Worm (Caenorhabditis elegans) whole organism, L1 larva: Measurements from ENCODE around the gene sna-2.

Source experiments
- C04F5.9 ChIP-seq: sonication (generic microtip); optimal IDR thresholded peaks from 2 replicates; lab custom pipeline; 2016; ENCODE audit warnings: missing genetic modification characterization, missing compliant biosample characterization
- C34B4.2 ChIP-seq: sonication (generic microtip); optimal IDR thresholded peaks from 2 replicates; lab custom pipeline; 2017; ENCODE audit warnings: mild to moderate bottlenecking, missing genetic modification characterization, missing compliant biosample characterization
- aha-1 ChIP-seq: fragments of 150-350 bp; optimal IDR thresholded peaks from 2 replicates; lab custom pipeline; 2014; ENCODE audit warnings: missing biosample characterization, missing genetic modification characterization
- ceh-82 ChIP-seq, 3 experiments: fragments of 150-350 bp in 1 of 3; sonication (generic microtip) in 2 of 3; optimal IDR thresholded peaks; 2 replicates each; lab custom pipeline; 2014 to 2017; ENCODE audit warnings: missing biosample characterization in 3 of 3, missing genetic modification characterization in 3 of 3
- ceh-90 ChIP-seq: sonication (generic microtip); optimal IDR thresholded peaks from 2 replicates; lab custom pipeline; 2016; ENCODE audit warnings: missing genetic modification characterization, missing compliant biosample characterization
- dsc-1 ChIP-seq: sonication (generic microtip); optimal IDR thresholded peaks from 2 replicates; lab custom pipeline; 2016; ENCODE audit warnings: mild to moderate bottlenecking, missing genetic modification characterization, missing compliant biosample characterization
- efl-3 ChIP-seq: fragments of 200-800 bp; sonication (Bioruptor generic); optimal IDR thresholded peaks from 2 replicates; lab custom pipeline; 2018; ENCODE audit warnings: mild to moderate bottlenecking, missing genetic modification characterization, missing compliant biosample characterization
- elt-3 ChIP-seq, 6 experiments: fragments of 150-350 bp in 1 of 6; sonication (generic microtip); optimal IDR thresholded peaks; 2 replicates each; lab custom pipeline; 2017 to 2018; ENCODE audit warnings: missing biosample characterization in 6 of 6, missing genetic modification characterization in 6 of 6, inconsistent platforms in 1 of 6
- fkh-10 ChIP-seq: sonication (generic microtip); optimal IDR thresholded peaks from 2 replicates; lab custom pipeline; 2017; ENCODE audit warnings: missing biosample characterization, missing genetic modification reagents, missing genetic modification characterization
- fkh-8 ChIP-seq: sonication (generic microtip); optimal IDR thresholded peaks from 2 replicates; lab custom pipeline; 2016; ENCODE audit warnings: mild to moderate bottlenecking, missing genetic modification characterization, missing compliant biosample characterization
- fos-1 ChIP-seq: fragments of 150-350 bp; optimal IDR thresholded peaks from 2 replicates; lab custom pipeline; 2014; ENCODE audit warnings: missing biosample characterization, missing genetic modification characterization
- hlh-4 ChIP-seq: sonication (generic microtip); optimal IDR thresholded peaks from 2 replicates; lab custom pipeline; 2016; ENCODE audit warnings: mild to moderate bottlenecking, missing genetic modification characterization, missing compliant biosample characterization
- hpl-2 ChIP-seq: fragments of 150-350 bp; optimal IDR thresholded peaks from 2 replicates; lab custom pipeline; 2014; ENCODE audit warnings: missing biosample characterization, missing genetic modification reagents, missing genetic modification characterization
- irx-1 ChIP-seq: sonication (generic microtip); optimal IDR thresholded peaks from 2 replicates; lab custom pipeline; 2016; ENCODE audit warnings: missing genetic modification characterization, missing compliant biosample characterization
- isw-1 ChIP-seq: fragments of 200-800 bp; sonication (Bioruptor generic); IDR thresholded peaks from 2 replicates; pipeline ENCODE4 v1.3.6; 2022; ENCODE audit warnings: missing genetic modification characterization, missing compliant biosample characterization
- jun-1 ChIP-seq: fragments of 150-350 bp; optimal IDR thresholded peaks from 2 replicates; lab custom pipeline; 2014; ENCODE audit warnings: missing biosample characterization, missing genetic modification reagents, missing genetic modification characterization
- lin-15B ChIP-seq: fragments of 150-350 bp; sonication (generic microtip); optimal IDR thresholded peaks from 3 replicates; lab custom pipeline; 2014; ENCODE audit warnings: missing biosample characterization, missing genetic modification characterization
- lin-35 ChIP-seq, 2 experiments: fragments of 150-350 bp; optimal IDR thresholded peaks; 2 replicates each; lab custom pipeline; 2014; ENCODE audit warnings: missing biosample characterization in 2 of 2, missing genetic modification characterization in 2 of 2, missing genetic modification reagents in 2 of 2
- lir-3 ChIP-seq: sonication (generic microtip); optimal IDR thresholded peaks from 2 replicates; lab custom pipeline; 2016; ENCODE audit warnings: mild to moderate bottlenecking, missing genetic modification characterization, moderate library complexity, missing compliant biosample characterization; ENCODE audit not compliant: poor library complexity
- lsy-2 ChIP-seq, 2 experiments: fragments of 150-350 bp; optimal IDR thresholded peaks; 2 replicates each; lab custom pipeline; 2014; ENCODE audit warnings: missing biosample characterization in 2 of 2, missing genetic modification characterization in 2 of 2
- mdl-1 ChIP-seq, 2 experiments: fragments of 150-350 bp; optimal IDR thresholded peaks; 2 replicates each; lab custom pipeline; 2014 to 2017; ENCODE audit warnings: missing biosample characterization in 2 of 2, missing genetic modification characterization in 2 of 2, inconsistent platforms in 1 of 2
- nhr-12 ChIP-seq: sonication (generic microtip); optimal IDR thresholded peaks from 2 replicates; lab custom pipeline; 2017; ENCODE audit warnings: missing biosample characterization, missing genetic modification characterization
- nhr-19 ChIP-seq: fragments of 200-800 bp; sonication (Bioruptor generic); conservative IDR thresholded peaks from 2 replicates; pipeline ENCODE4 v1.3.6; 2022; ENCODE audit warnings: missing genetic modification characterization, missing compliant biosample characterization
- nhr-237 ChIP-seq: fragments of 150-350 bp; optimal IDR thresholded peaks from 2 replicates; lab custom pipeline; 2014; ENCODE audit warnings: missing biosample characterization, missing genetic modification characterization
- nhr-28 ChIP-seq: fragments of 150-350 bp; optimal IDR thresholded peaks from 2 replicates; lab custom pipeline; 2014; ENCODE audit warnings: missing biosample characterization, missing genetic modification characterization
- nhr-71 ChIP-seq: sonication (generic microtip); optimal IDR thresholded peaks from 2 replicates; lab custom pipeline; 2016; ENCODE audit warnings: mild to moderate bottlenecking, missing genetic modification characterization, moderate library complexity, missing compliant biosample characterization
- nhr-77 ChIP-seq: fragments of 150-350 bp; optimal IDR thresholded peaks from 2 replicates; lab custom pipeline; 2014; ENCODE audit warnings: missing biosample characterization, missing genetic modification characterization
- nhr-90 ChIP-seq: sonication (generic microtip); optimal IDR thresholded peaks from 2 replicates; lab custom pipeline; 2016; ENCODE audit warnings: mild to moderate bottlenecking, missing genetic modification characterization, missing compliant biosample characterization; ENCODE audit not compliant: poor library complexity
- pax-3 ChIP-seq: fragments of 200-800 bp; sonication (Bioruptor generic); optimal IDR thresholded peaks from 2 replicates; lab custom pipeline; 2018; ENCODE audit warnings: mild to moderate bottlenecking, missing genetic modification characterization, moderate library complexity, missing compliant biosample characterization
- skn-1 ChIP-seq: fragments of 150-350 bp; optimal IDR thresholded peaks from 2 replicates; lab custom pipeline; 2014; ENCODE audit warnings: missing biosample characterization, missing genetic modification characterization
- sup-37 ChIP-seq: fragments of 200-800 bp; sonication (Bioruptor generic); optimal IDR thresholded peaks from 2 replicates; lab custom pipeline; 2018; ENCODE audit warnings: mild to moderate bottlenecking, missing genetic modification characterization, missing compliant biosample characterization
- swsn-7 ChIP-seq: sonication (generic microtip); optimal IDR thresholded peaks from 2 replicates; lab custom pipeline; 2016; ENCODE audit warnings: missing genetic modification characterization, missing compliant biosample characterization
- tbx-2 ChIP-seq: sonication (generic microtip); optimal IDR thresholded peaks from 2 replicates; lab custom pipeline; 2016; ENCODE audit warnings: missing genetic modification characterization, missing compliant biosample characterization
- unc-62 ChIP-seq: fragments of 150-350 bp; optimal IDR thresholded peaks from 2 replicates; lab custom pipeline; 2014; ENCODE audit warnings: missing biosample characterization, missing genetic modification reagents, missing genetic modification characterization
- unc-98 ChIP-seq: fragments of 200-800 bp; sonication (Bioruptor generic); IDR thresholded peaks from 2 replicates; pipeline ENCODE4 v1.3.6; 2022; ENCODE audit warnings: missing genetic modification characterization, missing compliant biosample characterization
- vab-15 ChIP-seq: sonication (generic microtip); optimal IDR thresholded peaks from 2 replicates; lab custom pipeline; 2017; ENCODE audit warnings: missing genotype, mild to moderate bottlenecking, missing genetic modification characterization, missing compliant biosample characterization
- ztf-11 ChIP-seq, 2 experiments: sonication (generic microtip); optimal IDR thresholded peaks; 2 replicates each; lab custom pipeline; 2016 to 2017; ENCODE audit warnings: missing genetic modification characterization in 2 of 2, missing biosample characterization in 1 of 2, missing compliant biosample characterization in 1 of 2

The sna-2 gene

ce11 chrIV:9746762-9747161 lies 30.7 kb downstream of the sna-2 start, which contains the start of gene C28D4.5:
Gene C28D4.5 (minus strand): TSS chrIV:9746862.
- TF ChIP-seq pax-3 (tag; lab: Kevin White, UChicago): no peak
- no peak for TF ChIP-seq ceh-82 (tag; optimal IDR thresholded peaks at IDR 0.05; lab: Kevin White, UChicago)
- TF ChIP-seq hpl-2 (GFP tag; lab: Kevin White, UChicago): no peak
- TF ChIP-seq jun-1 (tag; lab: Kevin White, UChicago): no peak
- no peak for TF ChIP-seq vab-15 (tag; lab: Kevin White, UChicago)
- no peak for TF ChIP-seq fkh-8 (tag; lab: Kevin White, UChicago)
- TF ChIP-seq ztf-11 (tag; optimal IDR thresholded peaks at IDR 0.05; lab: Kevin White, UChicago): no peak
- no peak for TF ChIP-seq lin-35 (GFP tag; optimal IDR thresholded peaks at IDR 0.05; lab: Kevin White, UChicago)
- TF ChIP-seq nhr-90: no peak
- no peak for TF ChIP-seq irx-1
- TF ChIP-seq mdl-1 (tag; optimal IDR thresholded peaks at IDR 0.05; lab: Kevin White, UChicago): no peak
- no peak for TF ChIP-seq efl-3 (GFP tag; lab: Kevin White, UChicago)
- TF ChIP-seq lsy-2 (tag; optimal IDR thresholded peaks at IDR 0.05; lab: Kevin White, UChicago): no peak

DNA sequence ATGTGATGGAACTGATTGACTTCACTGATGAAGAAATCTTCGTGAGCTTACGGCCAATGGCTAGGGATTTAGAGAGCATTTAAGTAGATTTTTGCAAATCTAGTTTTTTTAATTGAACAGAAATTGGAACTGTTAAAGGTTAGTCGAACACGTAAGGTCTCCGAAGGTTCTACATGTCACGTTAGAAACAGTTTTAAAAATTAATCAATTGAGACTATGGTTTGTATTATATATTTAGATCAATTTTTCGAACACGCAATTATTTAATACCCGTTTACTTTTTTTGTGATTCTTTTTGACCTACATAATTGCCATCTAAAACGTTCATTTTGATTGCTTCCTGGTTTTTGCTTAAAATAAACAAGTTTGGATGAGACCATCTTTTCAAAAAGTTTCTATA lies 32.5 kb downstream of the sna-2 start, which contains the start of gene C28D4.4:
Gene C28D4.4, minus strand, starts transcription at position 101 of the 400 bp plus-strand sequence.
- TF ChIP-seq hlh-4 (tag; lab: Kevin White, UChicago): no peak
- no peak for TF ChIP-seq C04F5.9 (tag; lab: Kevin White, UChicago)
- no peak for TF ChIP-seq irx-1
- no peak for TF ChIP-seq nhr-28 (tag; lab: Kevin White, UChicago)
- no peak for TF ChIP-seq isw-1 (GFP tag; lab: Robert Waterston, UW)
- no peak for TF ChIP-seq skn-1 (tag; lab: Kevin White, UChicago)
- no peak for TF ChIP-seq sup-37 (GFP tag; lab: Kevin White, UChicago)
- no peak for TF ChIP-seq unc-98
- TF ChIP-seq unc-62 (GFP tag; lab: Kevin White, UChicago): no peak
- TF ChIP-seq nhr-77 (tag; lab: Kevin White, UChicago): no peak
- no peak for TF ChIP-seq nhr-90
- no peak for TF ChIP-seq nhr-12
- TF ChIP-seq dsc-1 (tag; lab: Kevin White, UChicago): no peak
- TF ChIP-seq aha-1 (tag; lab: Kevin White, UChicago): no peak
- TF ChIP-seq nhr-19 (GFP tag; lab: Robert Waterston, UW): no peak

- TF ChIP-seq tbx-2 (tag; lab: Kevin White, UChicago): no peak
- no peak for TF ChIP-seq ceh-90 (tag; lab: Kevin White, UChicago)
- no peak for TF ChIP-seq C34B4.2 (tag; lab: Kevin White, UChicago)
- no peak for TF ChIP-seq mdl-1 (tag; optimal IDR thresholded peaks at IDR 0.05; lab: Kevin White, UChicago)
- no peak for TF ChIP-seq fkh-10 (GFP tag; lab: Kevin White, UChicago)
- no peak for TF ChIP-seq ceh-82 (tag; optimal IDR thresholded peaks at IDR 0.05; lab: Kevin White, UChicago)
- no peak for TF ChIP-seq lsy-2 (tag; optimal IDR thresholded peaks at IDR 0.05; lab: Kevin White, UChicago)
- no peak for TF ChIP-seq irx-1
- no peak for TF ChIP-seq unc-98
- no peak for TF ChIP-seq swsn-7
- TF ChIP-seq lir-3 (tag; lab: Kevin White, UChicago): no peak
- no peak for TF ChIP-seq elt-3 (tag; optimal IDR thresholded peaks at IDR 0.05; lab: Kevin White, UChicago)
- no peak for TF ChIP-seq nhr-71 (tag; lab: Kevin White, UChicago)
- TF ChIP-seq lin-15B (tag; lab: Kevin White, UChicago): no peak
- TF ChIP-seq nhr-237 (tag; lab: Kevin White, UChicago): no peak
- no peak for TF ChIP-seq fos-1
Observed at ce11 chrIV:9742883-9743282, 34.6 kb downstream of the sna-2 start, which contains the start of gene C28D4.7. Gene C28D4.7 (minus strand): TSS chrIV:9743147.
